Fruit fly (Drosophila melanogaster): ENCODE results near the gene Cht6.

DNA sequence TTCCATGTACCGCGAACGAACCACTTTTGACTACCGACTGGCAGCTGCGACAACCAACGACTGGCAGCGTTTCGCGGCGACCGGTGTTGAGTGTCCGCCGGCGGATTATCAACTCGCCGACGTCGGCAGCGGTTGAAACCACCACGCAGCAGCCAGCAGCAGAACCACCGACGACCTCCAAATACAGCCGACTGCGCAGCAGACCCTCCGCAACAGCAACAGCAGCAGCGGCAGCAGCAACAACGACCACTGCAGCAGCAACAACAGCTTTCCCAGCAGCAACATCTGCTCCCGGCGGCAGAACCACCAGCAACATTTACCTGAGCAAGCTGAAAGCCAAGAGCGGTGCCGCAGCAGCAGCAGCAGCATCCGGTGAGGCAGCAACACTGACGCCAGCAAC is 31.3 kb downstream of the Cht6 start:
- TF ChIP-seq topi (GFP tag; optimal IDR thresholded peaks at IDR 0.05) (no peak), CG11294 (GFP tag; IDR thresholded peaks at IDR 0.05) (no peak), CG3919 (GFP tag; optimal IDR thresholded peaks at IDR 0.05) (peak; percentile 15), Gug (GFP tag; IDR thresholded peaks at IDR 0.05) (no peak), CG15336 (GFP tag; IDR thresholded peaks at IDR 0.05) (no peak), net (GFP tag; optimal IDR thresholded peaks at IDR 0.05) (no peak), CG31627 (GFP tag; optimal IDR thresholded peaks at IDR 0.05) (no peak), Blimp-1 (GFP tag; optimal IDR thresholded peaks at IDR 0.05) (no peak), achi (GFP tag; optimal IDR thresholded peaks at IDR 0.05) (no peak), Smox (GFP tag; optimal IDR thresholded peaks at IDR 0.05) (no peak)
